Worm (Caenorhabditis elegans) whole organism, early embryonic: ENCODE data around the gene rin-1.

ENCODE experiments used
- ama-1 ChIP-seq: fragments of 150-350 bp; optimal IDR thresholded peaks from 2 replicates; lab custom pipeline; 2014
- scrt-1 ChIP-seq: fragments of 200-800 bp; sonication (Bioruptor generic); IDR thresholded peaks from 2 replicates; pipeline ENCODE4 v1.3.6; 2022; ENCODE audit warnings: missing genetic modification characterization, missing compliant biosample characterization

DNA sequence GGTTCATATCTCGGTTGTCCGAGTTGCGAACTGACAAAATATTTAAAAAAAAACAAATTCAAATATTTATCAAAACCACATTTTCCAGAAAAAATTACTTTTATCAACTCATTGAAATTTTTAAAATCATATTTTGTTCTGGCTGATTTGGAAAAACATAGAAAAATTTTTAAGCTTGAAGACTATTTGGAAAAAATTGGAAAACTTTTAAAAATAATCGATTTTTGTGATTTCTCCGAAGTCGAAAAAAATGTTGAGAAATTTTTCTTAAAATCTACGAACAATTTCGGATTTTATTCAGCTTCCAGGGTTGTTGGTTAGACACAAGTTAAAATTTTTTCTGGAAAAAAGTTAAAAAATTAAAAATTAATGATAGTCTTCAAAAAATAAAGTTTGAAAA, 78.5 kb downstream of the rin-1 start, which contains the start of gene Y50E8A.5:
- TF ChIP-seq scrt-1 (GFP tag; lab: Robert Waterston, UW) (no peak), ama-1 (lab: Kevin White, UChicago) (no peak)
